Worm (Caenorhabditis elegans) whole organism, late embryonic: ENCODE measurements around the gene F15D4.5.

Experiments used
- C38D4.7 ChIP-seq: fragments of 200-800 bp; sonication (Bioruptor generic); optimal IDR thresholded peaks from 2 replicates; lab custom pipeline; 2018; ENCODE audit warnings: mild to moderate bottlenecking, missing genetic modification characterization, moderate library complexity, missing compliant biosample characterization
- K09A11.1 ChIP-seq: sonication (generic microtip); optimal IDR thresholded peaks from 2 replicates; lab custom pipeline; 2017; ENCODE audit warnings: antibody characterized with exemption, mild to moderate bottlenecking, missing genetic modification characterization, missing compliant biosample characterization; ENCODE audit not compliant: insufficient read depth
- T23F11.4 ChIP-seq: fragments of 200-800 bp; sonication (Bioruptor generic); optimal IDR thresholded peaks from 2 replicates; lab custom pipeline; 2018; ENCODE audit warnings: mild to moderate bottlenecking, missing genetic modification characterization, missing compliant biosample characterization
- ama-1 ChIP-seq: fragments of 150-350 bp; optimal IDR thresholded peaks from 2 replicates; lab custom pipeline; 2014
- ceh-14 ChIP-seq: sonication (generic microtip); optimal IDR thresholded peaks from 2 replicates; lab custom pipeline; 2016; ENCODE audit warnings: missing genotype, missing genetic modification characterization, missing compliant biosample characterization
- ceh-18 ChIP-seq: sonication (generic microtip); optimal IDR thresholded peaks from 2 replicates; lab custom pipeline; 2016; ENCODE audit warnings: missing genetic modification characterization, missing compliant biosample characterization
- ceh-19 ChIP-seq: fragments of 200-800 bp; sonication (Bioruptor generic); optimal IDR thresholded peaks from 2 replicates; lab custom pipeline; 2018; ENCODE audit warnings: mild to moderate bottlenecking, missing genetic modification characterization, missing compliant biosample characterization
- ceh-2 ChIP-seq: sonication (generic microtip); optimal IDR thresholded peaks from 2 replicates; lab custom pipeline; 2016; ENCODE audit warnings: missing genotype, missing genetic modification characterization, missing compliant biosample characterization
- ceh-22 ChIP-seq: sonication (generic microtip); optimal IDR thresholded peaks from 2 replicates; lab custom pipeline; 2017; ENCODE audit warnings: missing biosample characterization, missing genetic modification characterization
- ceh-31 ChIP-seq: sonication (generic microtip); optimal IDR thresholded peaks from 2 replicates; lab custom pipeline; 2016; ENCODE audit warnings: missing genetic modification characterization, missing compliant biosample characterization
- ceh-34 ChIP-seq: sonication (generic microtip); optimal IDR thresholded peaks from 2 replicates; lab custom pipeline; 2016; ENCODE audit warnings: mild to moderate bottlenecking, missing genetic modification characterization, missing compliant biosample characterization
- ceh-48 ChIP-seq: sonication (generic microtip); optimal IDR thresholded peaks from 2 replicates; lab custom pipeline; 2016; ENCODE audit warnings: missing genetic modification characterization, inconsistent platforms, missing compliant biosample characterization
- ceh-6 ChIP-seq: fragments of 200-800 bp; sonication (Bioruptor generic); optimal IDR thresholded peaks from 2 replicates; lab custom pipeline; 2018; ENCODE audit warnings: mild to moderate bottlenecking, missing genetic modification characterization, missing compliant biosample characterization
- elt-4 ChIP-seq: sonication (generic microtip); optimal IDR thresholded peaks from 2 replicates; lab custom pipeline; 2016; ENCODE audit warnings: missing genetic modification characterization, missing compliant biosample characterization
- ets-4 ChIP-seq: sonication (generic microtip); optimal IDR thresholded peaks from 2 replicates; lab custom pipeline; 2016; ENCODE audit warnings: missing genetic modification characterization, missing compliant biosample characterization
- fkh-10 ChIP-seq: fragments of 150-350 bp; optimal IDR thresholded peaks from 2 replicates; lab custom pipeline; 2014; ENCODE audit warnings: missing biosample characterization, missing genetic modification reagents, missing genetic modification characterization
- hlh-6 ChIP-seq: sonication (generic microtip); optimal IDR thresholded peaks from 2 replicates; lab custom pipeline; 2016; ENCODE audit warnings: missing genotype, missing genetic modification characterization, missing compliant biosample characterization
- lim-6 ChIP-seq: sonication (generic microtip); optimal IDR thresholded peaks from 2 replicates; lab custom pipeline; 2016; ENCODE audit warnings: missing genetic modification characterization, missing compliant biosample characterization
- madf-2 ChIP-seq: sonication (generic microtip); optimal IDR thresholded peaks from 2 replicates; lab custom pipeline; 2017; ENCODE audit warnings: missing genetic modification characterization, missing compliant biosample characterization
- mec-3 ChIP-seq: sonication (generic microtip); optimal IDR thresholded peaks from 2 replicates; lab custom pipeline; 2016; ENCODE audit warnings: borderline replicate concordance, missing genetic modification characterization, missing compliant biosample characterization
- nhr-232 ChIP-seq: sonication (generic microtip); optimal IDR thresholded peaks from 2 replicates; lab custom pipeline; 2016; ENCODE audit warnings: missing genetic modification characterization, missing compliant biosample characterization
- odd-2 ChIP-seq: sonication (generic microtip); optimal IDR thresholded peaks from 2 replicates; lab custom pipeline; 2017; ENCODE audit warnings: antibody characterized with exemption, mild to moderate bottlenecking, missing genetic modification characterization, missing compliant biosample characterization
- pax-1 ChIP-seq: fragments of 150-350 bp; optimal IDR thresholded peaks from 2 replicates; lab custom pipeline; 2014; ENCODE audit warnings: missing biosample characterization, missing genetic modification characterization
- pqm-1 ChIP-seq: sonication (generic microtip); optimal IDR thresholded peaks from 2 replicates; lab custom pipeline; 2016; ENCODE audit warnings: missing genetic modification characterization, missing compliant biosample characterization
- pros-1 ChIP-seq: fragments of 150-350 bp; optimal IDR thresholded peaks from 2 replicates; lab custom pipeline; 2014; ENCODE audit warnings: missing biosample characterization, missing genetic modification reagents, missing genetic modification characterization
- ref-2 ChIP-seq: sonication (generic microtip); optimal IDR thresholded peaks from 2 replicates; lab custom pipeline; 2016; ENCODE audit warnings: missing genetic modification characterization, missing compliant biosample characterization
- rnt-1 ChIP-seq: sonication (generic microtip); optimal IDR thresholded peaks from 2 replicates; lab custom pipeline; 2016; ENCODE audit warnings: missing genetic modification characterization, missing compliant biosample characterization
- sdc-2 ChIP-seq: sonication (generic microtip); optimal IDR thresholded peaks from 2 replicates; lab custom pipeline; 2016; ENCODE audit warnings: missing genotype, missing genetic modification characterization, missing compliant biosample characterization
- tbx-2 ChIP-seq: sonication (generic microtip); optimal IDR thresholded peaks from 2 replicates; lab custom pipeline; 2016; ENCODE audit warnings: missing genetic modification characterization, missing compliant biosample characterization
- tbx-7 ChIP-seq: sonication (generic microtip); optimal IDR thresholded peaks from 2 replicates; lab custom pipeline; 2016; ENCODE audit warnings: missing genotype, missing genetic modification characterization, missing compliant biosample characterization
- unc-3 ChIP-seq, 2 experiments: fragments of 200-800 bp in 1 of 2; sonication (Bioruptor generic) in 1 of 2; sonication (generic microtip) in 1 of 2; conservative IDR thresholded peaks in 1 of 2; optimal IDR thresholded peaks in 1 of 2; 2 replicates each; pipeline versions ENCODE4 v1.3.6 to Lab custom; 2016 to 2022; ENCODE audit warnings: missing compliant biosample characterization in 2 of 2, missing genetic modification characterization in 2 of 2, missing genetic modification reagents in 1 of 2
- unc-42 ChIP-seq: sonication (generic microtip); optimal IDR thresholded peaks from 2 replicates; lab custom pipeline; 2016; ENCODE audit warnings: missing genotype, missing genetic modification characterization, missing compliant biosample characterization
- unc-55 ChIP-seq: sonication (generic microtip); optimal IDR thresholded peaks from 2 replicates; lab custom pipeline; 2017; ENCODE audit warnings: missing biosample characterization, missing genetic modification reagents, missing genetic modification characterization
- zip-5 ChIP-seq: sonication (generic microtip); optimal IDR thresholded peaks from 2 replicates; lab custom pipeline; 2016; ENCODE audit warnings: missing genetic modification characterization, missing compliant biosample characterization
- ztf-16 ChIP-seq: sonication (generic microtip); optimal IDR thresholded peaks from 2 replicates; lab custom pipeline; 2017; ENCODE audit warnings: missing genetic modification characterization, missing compliant biosample characterization

F15D4.5 gene

ce11 chrII:13199674-13200215, 45.4 kb upstream of the F15D4.5 start, which contains the start of gene btf-1 (continued):
- TF ChIP-seq elt-4 (tag; lab: Kevin White, UChicago), result no peak
- TF ChIP-seq ceh-31 (tag; lab: Kevin White, UChicago), result peak; percentile 93
- TF ChIP-seq ceh-6 (GFP tag; lab: Kevin White, UChicago), result no peak
- peak; percentile 85 for TF ChIP-seq tbx-2 (tag; lab: Kevin White, UChicago)
- no peak for TF ChIP-seq sdc-2 (tag; lab: Kevin White, UChicago)
- TF ChIP-seq ref-2, result peak; percentile 82
- peak; percentile 3 for TF ChIP-seq T23F11.4 (GFP tag; lab: Kevin White, UChicago)
- TF ChIP-seq unc-55, result no peak
- TF ChIP-seq ceh-22 (tag; lab: Kevin White, UChicago), result no peak
- TF ChIP-seq ets-4 (tag; lab: Kevin White, UChicago), result peak; percentile 68
- TF ChIP-seq madf-2 (tag; lab: Kevin White, UChicago), result peak; percentile 35
- TF ChIP-seq pax-1 (tag; lab: Kevin White, UChicago), result no peak
- TF ChIP-seq ceh-48 (tag; lab: Kevin White, UChicago), result no peak
- no peak for TF ChIP-seq C38D4.7 (GFP tag; lab: Kevin White, UChicago)
- no peak for TF ChIP-seq nhr-232 (tag; lab: Kevin White, UChicago)
- peak; percentile 81 for TF ChIP-seq ama-1 (lab: Kevin White, UChicago)
- peak; percentile 69 for TF ChIP-seq lim-6 (tag; lab: Kevin White, UChicago)
- TF ChIP-seq, all 69 proteins: peak for 35

- TF ChIP-seq ceh-18 (tag; lab: Kevin White, UChicago) (no peak), pros-1 (tag; lab: Kevin White, UChicago) (no peak), odd-2 (tag; lab: Kevin White, UChicago) (no peak), unc-55 (no peak), ceh-19 (GFP tag; lab: Kevin White, UChicago) (no peak), pqm-1 (tag; lab: Kevin White, UChicago) (no peak), pax-1 (tag; lab: Kevin White, UChicago) (no peak), hlh-6 (no peak), mec-3 (no peak), ceh-2 (no peak), ama-1 (lab: Kevin White, UChicago) (no peak), tbx-7 (no peak), unc-3 (GFP tag; conservative IDR thresholded peaks at IDR 0.05; lab: Robert Waterston, UW) (no peak), unc-3 (tag; optimal IDR thresholded peaks at IDR 0.05; lab: Kevin White, UChicago) (no peak), K09A11.1 (no peak), fkh-10 (GFP tag; lab: Kevin White, UChicago) (no peak), ceh-34 (tag; lab: Kevin White, UChicago) (no peak)
Observed at ce11 chrII:13215792-13216191, 29.4 kb upstream of the F15D4.5 start, which contains the start of gene F15D4.2. Gene F15D4.2 (plus strand): TSS chrII:13216092.

DNA sequence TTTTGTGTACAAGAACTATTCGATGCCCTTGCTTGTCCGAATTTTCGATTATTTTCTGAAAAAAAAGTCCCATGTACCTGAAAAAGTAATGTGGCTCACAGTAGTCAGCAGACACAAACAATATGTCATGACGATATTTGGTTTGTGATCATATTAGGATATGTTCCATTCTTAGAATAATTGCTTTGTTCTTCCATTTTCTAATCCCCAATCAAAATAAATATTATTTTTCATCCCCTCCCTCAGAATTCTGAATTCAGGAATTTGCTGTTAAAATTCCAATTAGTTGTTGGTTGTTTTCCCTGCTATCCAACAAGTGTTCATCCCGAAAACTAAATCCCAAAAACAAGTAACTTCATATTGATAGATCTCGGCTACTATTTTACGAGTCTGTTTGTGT, 25.8 kb upstream of the F15D4.5 start:
- TF ChIP-seq ceh-2, result no peak

DNA sequence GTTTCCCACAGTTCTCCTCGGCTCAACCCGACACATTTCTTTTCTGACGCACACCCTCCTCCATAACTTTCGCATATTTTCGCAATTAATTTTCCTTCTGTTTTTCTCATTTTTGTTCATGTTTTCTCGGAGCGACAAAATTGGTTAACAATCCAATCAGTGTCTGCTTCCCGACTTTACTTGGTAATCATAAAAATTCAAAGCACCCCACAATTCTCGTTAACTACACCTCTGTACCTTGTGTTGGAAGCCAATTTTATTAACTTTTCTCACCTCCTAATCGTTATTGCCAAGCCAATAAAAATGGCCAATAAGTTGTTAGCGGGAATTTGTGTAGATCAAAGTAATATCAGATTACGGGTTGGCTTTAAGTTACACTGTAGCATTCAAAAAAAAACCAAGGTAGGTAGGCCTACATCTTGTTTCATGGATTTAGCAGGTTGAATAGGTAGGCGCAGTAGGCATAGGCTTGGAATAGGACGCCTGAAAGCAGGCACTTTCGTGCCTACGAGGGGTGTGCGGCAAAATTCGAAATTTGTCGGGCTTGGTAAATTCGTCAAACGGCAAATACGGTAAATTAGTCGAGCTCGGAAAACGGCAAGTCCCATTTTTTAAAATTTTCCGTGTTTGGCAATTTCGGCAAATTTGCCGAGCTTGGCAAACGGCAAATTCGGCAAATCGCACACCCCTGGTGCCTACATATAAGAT, 14.5 kb upstream of the F15D4.5 start:
- TF ChIP-seq T23F11.4 (GFP tag; lab: Kevin White, UChicago) (no peak), ceh-14 (tag; lab: Kevin White, UChicago) (no peak), ceh-19 (GFP tag; lab: Kevin White, UChicago) (no peak), rnt-1 (tag; lab: Kevin White, UChicago) (no peak), zip-5 (no peak), pqm-1 (tag; lab: Kevin White, UChicago) (no peak)

DNA sequence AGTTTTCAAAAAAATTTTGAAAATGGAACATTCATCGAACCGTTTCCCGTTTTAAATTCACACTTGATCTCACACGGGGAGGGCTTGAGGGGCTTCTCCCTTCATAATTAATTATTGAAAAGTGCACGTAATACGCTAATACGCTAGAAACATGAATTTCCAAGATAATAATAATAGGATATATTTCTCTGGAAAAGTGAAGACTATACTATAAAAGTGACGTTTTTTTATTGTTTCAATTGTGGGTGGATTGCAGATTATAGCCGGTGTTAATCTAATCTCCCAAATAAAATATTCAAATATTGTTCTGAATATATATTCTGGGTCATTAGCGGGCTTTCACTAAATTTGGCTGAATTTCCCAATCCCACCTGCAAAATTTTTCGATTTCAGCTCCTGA, 11.5 kb upstream of the F15D4.5 start:
- TF ChIP-seq unc-42 (tag; lab: Kevin White, UChicago) (no peak), ztf-16 (tag; lab: Kevin White, UChicago) (no peak), nhr-232 (tag; lab: Kevin White, UChicago) (no peak), unc-3 (GFP tag; conservative IDR thresholded peaks at IDR 0.05; lab: Robert Waterston, UW) (no peak), unc-3 (tag; optimal IDR thresholded peaks at IDR 0.05; lab: Kevin White, UChicago) (no peak)
